Fruit fly (Drosophila melanogaster) whole organism: ENCODE measurements around the gene mus101.

Source experiments
- EcR ChIP-seq, 2 experiments: fragments of >200 bp; optimal IDR thresholded peaks; 2 replicates each; lab custom pipeline; 2017; ENCODE audit warnings: missing biosample characterization in 2 of 2, missing genetic modification characterization in 2 of 2, missing genetic modification reagents in 2 of 2
- pan ChIP-seq: fragments of >200 bp; optimal IDR thresholded peaks from 2 replicates; lab custom pipeline; 2017
- psq ChIP-seq: fragments of >200 bp; optimal IDR thresholded peaks from 2 replicates; lab custom pipeline; 2017
- usp ChIP-seq: fragments of >200 bp; optimal IDR thresholded peaks from 2 replicates; lab custom pipeline; 2017; ENCODE audit warnings: missing biosample characterization, missing genetic modification characterization, mixed read lengths

- TF ChIP-seq psq (lab: Kevin White, UChicago) (no peak), usp (GFP tag; lab: Kevin White, UChicago) (no peak), EcR (GFP tag; optimal IDR thresholded peaks at IDR 0.05; lab: Kevin White, UChicago) (no peak), pan (lab: Kevin White, UChicago) (no peak)
These were observed 39.8 kb downstream of the mus101 start for dm6 chrX:13761762-13762371.
